Worm (Caenorhabditis elegans) whole organism, L3 larva: ENCODE data around the gene snf-10.

Source experiments
- R02D3.7 ChIP-seq: fragments of 150-350 bp; optimal IDR thresholded peaks from 2 replicates; lab custom pipeline; 2014; ENCODE audit warnings: missing biosample characterization, missing genetic modification characterization
- ZK546.5 ChIP-seq: sonication (generic microtip); optimal IDR thresholded peaks from 2 replicates; lab custom pipeline; 2017; ENCODE audit warnings: missing biosample characterization, missing genetic modification characterization
- aly-2 ChIP-seq: fragments of 150-350 bp; optimal IDR thresholded peaks from 2 replicates; lab custom pipeline; 2014; ENCODE audit warnings: missing biosample characterization, missing genetic modification characterization
- ama-1 ChIP-seq: fragments of 150-350 bp; optimal IDR thresholded peaks from 2 replicates; lab custom pipeline; 2018
- ceh-16 ChIP-seq: sonication (generic microtip); optimal IDR thresholded peaks from 2 replicates; lab custom pipeline; 2017; ENCODE audit warnings: missing biosample characterization, missing genetic modification characterization
- ceh-28 ChIP-seq: fragments of 150-350 bp; optimal IDR thresholded peaks from 2 replicates; lab custom pipeline; 2014; ENCODE audit warnings: missing biosample characterization, missing genetic modification reagents, missing genetic modification characterization
- ceh-82 ChIP-seq: fragments of 150-350 bp; optimal IDR thresholded peaks from 2 replicates; lab custom pipeline; 2014; ENCODE audit warnings: missing biosample characterization, missing genetic modification characterization
- ceh-9 ChIP-seq: sonication (generic microtip); optimal IDR thresholded peaks from 2 replicates; lab custom pipeline; 2018; ENCODE audit warnings: missing biosample characterization, missing genetic modification characterization
- daf-12 ChIP-seq: fragments of 150-350 bp; optimal IDR thresholded peaks from 2 replicates; lab custom pipeline; 2014; ENCODE audit warnings: missing biosample characterization, missing genetic modification reagents, missing genetic modification characterization
- egl-27 ChIP-seq: sonication (generic microtip); optimal IDR thresholded peaks from 4 replicates; lab custom pipeline; 2017; ENCODE audit warnings: missing biosample characterization, missing genetic modification reagents, missing genetic modification characterization
- egl-5 ChIP-seq: fragments of 150-350 bp; optimal IDR thresholded peaks from 2 replicates; lab custom pipeline; 2017; ENCODE audit warnings: missing biosample characterization, missing genetic modification reagents, missing genetic modification characterization, inconsistent platforms
- elt-1 ChIP-seq: fragments of 150-350 bp; optimal IDR thresholded peaks from 2 replicates; lab custom pipeline; 2014; ENCODE audit warnings: missing biosample characterization, missing genetic modification characterization
- elt-2 ChIP-seq: sonication (generic microtip); optimal IDR thresholded peaks from 2 replicates; lab custom pipeline; 2016; ENCODE audit warnings: missing genetic modification reagents, mild to moderate bottlenecking, missing genetic modification characterization, missing compliant biosample characterization
- elt-3 ChIP-seq, 3 experiments: fragments of 150-350 bp in 1 of 3; sonication (generic microtip) in 2 of 3; optimal IDR thresholded peaks; 2 replicates in 2 of 3; 4 replicates in 1 of 3; lab custom pipeline; 2014 to 2017; ENCODE audit warnings: missing biosample characterization in 3 of 3, missing genetic modification characterization in 3 of 3
- eor-1 ChIP-seq, 2 experiments: fragments of 150-350 bp; optimal IDR thresholded peaks; 2 replicates each; lab custom pipeline; 2014 to 2018; ENCODE audit warnings: missing biosample characterization in 2 of 2, missing genetic modification characterization in 2 of 2
- fkh-10 ChIP-seq: sonication (generic microtip); optimal IDR thresholded peaks from 2 replicates; lab custom pipeline; 2017; ENCODE audit warnings: missing biosample characterization, missing genetic modification reagents, missing genetic modification characterization
- fkh-2 ChIP-seq: fragments of 150-350 bp; optimal IDR thresholded peaks from 2 replicates; lab custom pipeline; 2014; ENCODE audit warnings: missing biosample characterization, missing genetic modification reagents, missing genetic modification characterization
- fos-1 ChIP-seq: fragments of 150-350 bp; optimal IDR thresholded peaks from 2 replicates; lab custom pipeline; 2014; ENCODE audit warnings: missing biosample characterization, missing genetic modification characterization
- hmg-11 ChIP-seq: sonication (generic microtip); optimal IDR thresholded peaks from 2 replicates; lab custom pipeline; 2016; ENCODE audit warnings: missing genetic modification characterization, missing compliant biosample characterization
- jun-1 ChIP-seq: fragments of 150-350 bp; optimal IDR thresholded peaks from 2 replicates; lab custom pipeline; 2014; ENCODE audit warnings: missing biosample characterization, missing genetic modification reagents, missing genetic modification characterization
- lin-15B ChIP-seq: fragments of 150-350 bp; optimal IDR thresholded peaks from 2 replicates; lab custom pipeline; 2014; ENCODE audit warnings: missing biosample characterization, missing genetic modification characterization
- lin-39 ChIP-seq: fragments of 150-350 bp; optimal IDR thresholded peaks from 2 replicates; lab custom pipeline; 2018; ENCODE audit warnings: missing biosample characterization, missing genetic modification reagents, missing genetic modification characterization
- lsy-12 ChIP-seq: sonication (generic microtip); optimal IDR thresholded peaks from 2 replicates; lab custom pipeline; 2016; ENCODE audit warnings: mild to moderate bottlenecking, missing genetic modification characterization, missing compliant biosample characterization
- mdl-1 ChIP-seq: fragments of 150-350 bp; optimal IDR thresholded peaks from 2 replicates; lab custom pipeline; 2014; ENCODE audit warnings: missing biosample characterization, missing genetic modification characterization
- mml-1 ChIP-seq: fragments of 150-350 bp; sonication (generic microtip); optimal IDR thresholded peaks from 3 replicates; lab custom pipeline; 2014; ENCODE audit warnings: missing biosample characterization, missing genetic modification characterization
- nfya-1 ChIP-seq: sonication (generic microtip); optimal IDR thresholded peaks from 2 replicates; lab custom pipeline; 2017; ENCODE audit warnings: missing genetic modification characterization, mild to moderate bottlenecking, missing compliant biosample characterization, antibody characterized with exemption, moderate library complexity; ENCODE audit not compliant: insufficient read depth
- nhr-11 ChIP-seq: fragments of 150-350 bp; optimal IDR thresholded peaks from 2 replicates; lab custom pipeline; 2014; ENCODE audit warnings: missing biosample characterization, missing genetic modification characterization
- nhr-12 ChIP-seq: fragments of 150-350 bp; optimal IDR thresholded peaks from 2 replicates; lab custom pipeline; 2014; ENCODE audit warnings: missing biosample characterization, missing genetic modification characterization
- nhr-23 ChIP-seq: fragments of 150-350 bp; optimal IDR thresholded peaks from 2 replicates; lab custom pipeline; 2014; ENCODE audit warnings: missing biosample characterization, missing genetic modification reagents, missing genetic modification characterization
- nhr-237 ChIP-seq: fragments of 150-350 bp; optimal IDR thresholded peaks from 2 replicates; lab custom pipeline; 2014; ENCODE audit warnings: missing biosample characterization, missing genetic modification characterization
- nhr-25 ChIP-seq: sonication (generic microtip); optimal IDR thresholded peaks from 2 replicates; lab custom pipeline; 2017; ENCODE audit warnings: missing biosample characterization, missing genetic modification characterization
- nhr-28 ChIP-seq: fragments of 150-350 bp; optimal IDR thresholded peaks from 2 replicates; lab custom pipeline; 2014; ENCODE audit warnings: missing biosample characterization, missing genetic modification characterization
- nhr-43 ChIP-seq: sonication (generic microtip); optimal IDR thresholded peaks from 2 replicates; lab custom pipeline; 2016; ENCODE audit warnings: mild to moderate bottlenecking, missing genetic modification characterization, missing compliant biosample characterization; ENCODE audit not compliant: poor library complexity, severe bottlenecking
- nhr-67 ChIP-seq: fragments of 150-350 bp; optimal IDR thresholded peaks from 2 replicates; lab custom pipeline; 2014; ENCODE audit warnings: missing biosample characterization, missing genetic modification characterization
- nhr-76 ChIP-seq: fragments of 150-350 bp; sonication (generic microtip); optimal IDR thresholded peaks from 5 replicates; lab custom pipeline; 2014; ENCODE audit warnings: missing biosample characterization, missing genetic modification characterization
- nhr-77 ChIP-seq: fragments of 150-350 bp; optimal IDR thresholded peaks from 2 replicates; lab custom pipeline; 2014; ENCODE audit warnings: missing biosample characterization, missing genetic modification characterization
- pha-4 ChIP-seq: fragments of 150-350 bp; optimal IDR thresholded peaks from 2 replicates; lab custom pipeline; 2014; ENCODE audit warnings: missing biosample characterization, missing genetic modification reagents, missing genetic modification characterization
- pqm-1 ChIP-seq: fragments of 150-350 bp; optimal IDR thresholded peaks from 2 replicates; lab custom pipeline; 2017; ENCODE audit warnings: missing biosample characterization, missing genetic modification characterization, inconsistent platforms
- sea-2 ChIP-seq: fragments of 150-350 bp; sonication (generic microtip); optimal IDR thresholded peaks from 4 replicates; lab custom pipeline; 2014; ENCODE audit warnings: missing biosample characterization, missing genetic modification reagents, missing genetic modification characterization
- skn-1 ChIP-seq: fragments of 150-350 bp; optimal IDR thresholded peaks from 2 replicates; lab custom pipeline; 2014; ENCODE audit warnings: missing biosample characterization, missing genetic modification characterization
- snpc-4 ChIP-seq: fragments of 150-350 bp; optimal IDR thresholded peaks from 2 replicates; lab custom pipeline; 2014; ENCODE audit warnings: missing biosample characterization, missing genetic modification characterization
- tbx-2 ChIP-seq: sonication (generic microtip); optimal IDR thresholded peaks from 2 replicates; lab custom pipeline; 2016; ENCODE audit warnings: mild to moderate bottlenecking, missing genetic modification characterization, missing compliant biosample characterization
- unc-39 ChIP-seq: sonication (generic microtip); optimal IDR thresholded peaks from 4 replicates; lab custom pipeline; 2017; ENCODE audit warnings: missing biosample characterization, missing genetic modification characterization
- unc-62 ChIP-seq: fragments of 150-350 bp; sonication (generic microtip); optimal IDR thresholded peaks from 4 replicates; lab custom pipeline; 2014; ENCODE audit warnings: missing biosample characterization, missing genetic modification reagents, missing genetic modification characterization
- zag-1 ChIP-seq: fragments of 150-350 bp; optimal IDR thresholded peaks from 2 replicates; lab custom pipeline; 2014; ENCODE audit warnings: missing biosample characterization, missing genetic modification characterization
- ztf-11 ChIP-seq: fragments of 150-350 bp; optimal IDR thresholded peaks from 2 replicates; lab custom pipeline; 2014; ENCODE audit warnings: missing biosample characterization, missing genetic modification characterization
- ztf-4 ChIP-seq: fragments of 150-350 bp; optimal IDR thresholded peaks from 2 replicates; lab custom pipeline; 2014; ENCODE audit warnings: missing biosample characterization, missing genetic modification characterization

The snf-10 gene

ce11 chrV:10467104-10467503 lies 26.5 kb upstream of the snf-10 start:
- TF ChIP-seq nhr-43 (tag; lab: Kevin White, UChicago) (no peak), nfya-1 (tag; lab: Kevin White, UChicago) (peak; percentile 20), lin-39 (tag; lab: Kevin White, UChicago) (no peak), pha-4 (no peak), nhr-76 (tag; lab: Kevin White, UChicago) (no peak)

ce11 chrV:10466607-10467092 lies 26.0 kb upstream of the snf-10 start:
- TF ChIP-seq mdl-1 (tag; lab: Kevin White, UChicago): peak; percentile 98
- peak; percentile 73 for TF ChIP-seq lin-15B (tag; lab: Kevin White, UChicago)
- TF ChIP-seq ztf-11 (tag; lab: Kevin White, UChicago): no peak
- peak; percentile 72 for TF ChIP-seq mml-1
- peak; percentile 58 for TF ChIP-seq zag-1 (tag; lab: Kevin White, UChicago)
- TF ChIP-seq snpc-4 (tag; lab: Kevin White, UChicago): peak; percentile 70
- TF ChIP-seq egl-5: peak; percentile 85
- peak; percentile 82 for TF ChIP-seq ama-1
- no peak for TF ChIP-seq nhr-237 (tag; lab: Kevin White, UChicago)
- peak; percentile 85 for TF ChIP-seq elt-2 (tag; lab: Kevin White, UChicago)
- peak; percentile 86 for TF ChIP-seq unc-62 (GFP tag; lab: Kevin White, UChicago)
- no peak for TF ChIP-seq unc-39
- peak; percentile 91 for TF ChIP-seq lsy-12
- TF ChIP-seq fos-1 (tag; lab: Kevin White, UChicago): peak; percentile 79
- TF ChIP-seq nhr-77 (tag; lab: Kevin White, UChicago): no peak
- no peak for TF ChIP-seq eor-1 (tag; optimal IDR thresholded peaks at IDR 0.05; lab: Kevin White, UChicago)
- no peak for TF ChIP-seq nhr-12 (tag; lab: Kevin White, UChicago)
- TF ChIP-seq elt-1: peak; percentile 50
- TF ChIP-seq pqm-1: peak; percentile 96
- TF ChIP-seq fkh-2 (tag; lab: Kevin White, UChicago): no peak
- TF ChIP-seq jun-1: peak; percentile 94
- peak; percentile 96 for TF ChIP-seq nhr-23 (tag; lab: Kevin White, UChicago)
- TF ChIP-seq ceh-82: peak; percentile 53
- no peak for TF ChIP-seq nhr-28 (tag; lab: Kevin White, UChicago)
- TF ChIP-seq nhr-25 (tag; lab: Kevin White, UChicago): peak; percentile 99
- no peak for TF ChIP-seq ZK546.5 (tag; lab: Kevin White, UChicago)
- TF ChIP-seq elt-3 (tag; optimal IDR thresholded peaks at IDR 0.05; lab: Kevin White, UChicago): peak in 2 of 3 experiments; percentile 80 to 91
- TF ChIP-seq lin-39 (tag; lab: Kevin White, UChicago): peak; percentile 94
- no peak for TF ChIP-seq aly-2 (tag; lab: Kevin White, UChicago)
- TF ChIP-seq ztf-4 (tag; lab: Kevin White, UChicago): peak; percentile 84
- TF ChIP-seq ceh-28: peak; percentile 87
- TF ChIP-seq daf-12: peak; percentile 22
- peak; percentile 92 for TF ChIP-seq nhr-11 (tag; lab: Kevin White, UChicago)
- TF ChIP-seq ceh-16 (tag; lab: Kevin White, UChicago): peak; percentile 28
- no peak for TF ChIP-seq ceh-9 (tag; lab: Kevin White, UChicago)
- no peak for TF ChIP-seq sea-2 (GFP tag; lab: Kevin White, UChicago)
- TF ChIP-seq fkh-10 (GFP tag; lab: Kevin White, UChicago): peak; percentile 89
- TF ChIP-seq pha-4: peak; percentile 99
- peak; percentile 81 for TF ChIP-seq tbx-2
- peak; percentile 87 for TF ChIP-seq hmg-11
- TF ChIP-seq nfya-1 (tag; lab: Kevin White, UChicago): peak; percentile 95
- peak; percentile 84 for TF ChIP-seq egl-27
- TF ChIP-seq nhr-76 (tag; lab: Kevin White, UChicago): peak; percentile 65
- no peak for TF ChIP-seq nhr-67 (tag; lab: Kevin White, UChicago)
- peak; percentile 44 for TF ChIP-seq skn-1 (tag; lab: Kevin White, UChicago)
- TF ChIP-seq R02D3.7 (tag; lab: Kevin White, UChicago): peak; percentile 78
- TF ChIP-seq nhr-43 (tag; lab: Kevin White, UChicago): peak; percentile 93
